Fruit fly (Drosophila melanogaster) whole organism, adult: ENCODE measurements around the gene CG32095.

Experiments used
- CG12768 ChIP-seq: fragments of 200-800 bp; sonication (Bioruptor generic); optimal IDR thresholded peaks from 2 replicates; lab custom pipeline; 2017; ENCODE audit warnings: missing biosample characterization, missing genetic modification characterization, mild to moderate bottlenecking, moderate library complexity, missing genetic modification reagents
- CG14711 ChIP-seq: fragments of 200-800 bp; sonication (Bioruptor generic); optimal IDR thresholded peaks from 2 replicates; lab custom pipeline; 2018; ENCODE audit warnings: missing biosample characterization, mild to moderate bottlenecking, missing genetic modification characterization, moderate library complexity
- CG33017 ChIP-seq: fragments of 200-800 bp; sonication (Bioruptor generic); optimal IDR thresholded peaks from 2 replicates; lab custom pipeline; 2018; ENCODE audit warnings: missing biosample characterization, mild to moderate bottlenecking, missing genetic modification characterization, moderate library complexity
- Clk ChIP-seq: fragments of 200-800 bp; sonication (Bioruptor generic); optimal IDR thresholded peaks from 2 replicates; lab custom pipeline; 2017; ENCODE audit warnings: missing biosample characterization, missing genetic modification characterization
- Crg-1 ChIP-seq: fragments of 200-800 bp; sonication (Bioruptor generic); optimal IDR thresholded peaks from 2 replicates; lab custom pipeline; 2016; ENCODE audit warnings: missing biosample characterization, missing genetic modification characterization
- bab1 ChIP-seq: fragments of 200-800 bp; sonication (Bioruptor generic); optimal IDR thresholded peaks from 3 replicates; lab custom pipeline; 2019; ENCODE audit warnings: missing biosample characterization, mild to moderate bottlenecking, missing genetic modification characterization, moderate library complexity
- cic ChIP-seq: fragments of 200-800 bp; sonication (Bioruptor generic); optimal IDR thresholded peaks from 2 replicates; lab custom pipeline; 2017; ENCODE audit warnings: missing biosample characterization, mild to moderate bottlenecking, missing genetic modification characterization, moderate library complexity
- cnc ChIP-seq, 2 experiments: fragments of >200 bp; optimal IDR thresholded peaks; 2 replicates each; lab custom pipeline; 2017
- kay ChIP-seq: fragments of 200-800 bp; sonication (Bioruptor generic); peaks from one replicate; lab custom pipeline; 2016; ENCODE audit warnings: missing biosample characterization, missing genetic modification characterization, borderline replicate concordance
- toe ChIP-seq: fragments of 200-800 bp; sonication (Bioruptor generic); optimal IDR thresholded peaks from 2 replicates; lab custom pipeline; 2016; ENCODE audit warnings: missing biosample characterization, missing genetic modification characterization

dm6 chr3L:11858745-11859144 lies 33.2 kb upstream of the CG32095 start:
- no peak for TF ChIP-seq CG14711 (tag; lab: Kevin White, UChicago)
- TF ChIP-seq cnc (optimal IDR thresholded peaks at IDR 0.05; lab: Kevin White, UChicago): no peak
- no peak for TF ChIP-seq toe (GFP tag; lab: Kevin White, UChicago)
- no peak for TF ChIP-seq CG12768
- TF ChIP-seq CG33017: no peak
- TF ChIP-seq bab1 (GFP tag; lab: Kevin White, UChicago): no peak
- TF ChIP-seq cic (GFP tag; lab: Kevin White, UChicago): no peak
- TF ChIP-seq kay (GFP tag; lab: Kevin White, UChicago): no peak
- TF ChIP-seq Clk: no peak
- no peak for TF ChIP-seq Crg-1 (GFP tag; lab: Kevin White, UChicago)
